Worm (Caenorhabditis elegans): ENCODE results near the gene C24A3.1.

Gene C24A3.1

ce11 chrX:8998809-8999208, at the start of gene C24A3.1:
C24A3.1 (plus strand) TSS chrX:8999071.
- TF ChIP-seq ceh-9 (tag; optimal IDR thresholded peaks at IDR 0.05), result no peak
- no peak for TF ChIP-seq che-1 (tag; optimal IDR thresholded peaks at IDR 0.05)
- TF ChIP-seq lin-11 (tag; optimal IDR thresholded peaks at IDR 0.05), result no peak
- TF ChIP-seq fax-1 (tag; optimal IDR thresholded peaks at IDR 0.05), result no peak
- TF ChIP-seq ceh-19 (GFP tag; optimal IDR thresholded peaks at IDR 0.05), result no peak
- no peak for TF ChIP-seq ahr-1 (tag; optimal IDR thresholded peaks at IDR 0.05)
- TF ChIP-seq ama-1 (optimal IDR thresholded peaks at IDR 0.05), result no peak

- TF ChIP-seq hlh-6 (tag; optimal IDR thresholded peaks at IDR 0.05) (no peak), pat-9 (tag; optimal IDR thresholded peaks at IDR 0.05) (no peak), ceh-24 (tag; optimal IDR thresholded peaks at IDR 0.05) (no peak), hlh-30 (tag; optimal IDR thresholded peaks at IDR 0.05; ENCODE audit: insufficient read depth) (no peak), ama-1 (optimal IDR thresholded peaks at IDR 0.05) (no peak), ceh-9 (tag; optimal IDR thresholded peaks at IDR 0.05) (no peak), tbx-7 (tag; optimal IDR thresholded peaks at IDR 0.05) (no peak), hlh-13 (GFP tag; optimal IDR thresholded peaks at IDR 0.05) (no peak), odd-2 (tag; optimal IDR thresholded peaks at IDR 0.05) (no peak), unc-42 (tag; optimal IDR thresholded peaks at IDR 0.05) (no peak), gmeb-2 (tag; optimal IDR thresholded peaks at IDR 0.05) (no peak), ceh-30 (tag; optimal IDR thresholded peaks at IDR 0.05) (no peak), lin-11 (tag; optimal IDR thresholded peaks at IDR 0.05) (no peak), nhr-11 (tag; optimal IDR thresholded peaks at IDR 0.05) (no peak), zip-5 (tag; optimal IDR thresholded peaks at IDR 0.05) (no peak), ceh-31 (tag; optimal IDR thresholded peaks at IDR 0.05) (no peak), npax-4 (tag; optimal IDR thresholded peaks at IDR 0.05) (no peak)
Measured at ce11 chrX:8950507-8951028, 48.3 kb upstream of the C24A3.1 start, which contains the start of gene trk-1. trk-1 (minus strand) TSS chrX:8950978.

DNA sequence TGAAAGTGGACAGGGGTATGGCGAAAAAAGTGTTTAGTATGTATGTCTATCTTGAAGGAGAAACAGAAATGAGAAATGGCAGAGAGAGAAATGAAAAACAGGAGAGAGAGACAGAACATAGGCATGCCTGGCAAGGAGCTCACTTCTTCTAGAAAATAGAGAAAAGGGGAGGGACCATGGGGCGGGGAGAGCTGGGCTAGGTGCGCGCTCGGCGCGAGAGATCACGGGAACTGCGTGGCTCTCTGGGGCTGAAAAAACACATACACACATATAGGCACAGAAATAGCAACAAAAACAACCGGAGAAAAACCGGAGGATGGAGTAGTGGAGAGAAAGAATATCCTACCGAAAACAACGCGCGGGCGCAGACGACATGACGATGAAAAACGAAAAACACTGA, 46.9 kb upstream of the C24A3.1 start:
- no peak for TF ChIP-seq pha-4 (tag; optimal IDR thresholded peaks at IDR 0.05)
- peak; percentile 26 for TF ChIP-seq ceh-31 (tag; optimal IDR thresholded peaks at IDR 0.05)

ce11 chrX:8953011-8953410, 45.9 kb upstream of the C24A3.1 start:
- no peak for TF ChIP-seq ceh-31 (tag; optimal IDR thresholded peaks at IDR 0.05)
- TF ChIP-seq hlh-13 (GFP tag; optimal IDR thresholded peaks at IDR 0.05), result no peak
- no peak for TF ChIP-seq hlh-6 (tag; optimal IDR thresholded peaks at IDR 0.05)
- no peak for TF ChIP-seq pqm-1 (tag; optimal IDR thresholded peaks at IDR 0.05)
- no peak for TF ChIP-seq hlh-8 (tag; optimal IDR thresholded peaks at IDR 0.05)
- TF ChIP-seq mec-3 (tag; optimal IDR thresholded peaks at IDR 0.05; ENCODE audit: borderline replicate concordance), result no peak
- no peak for TF ChIP-seq eyg-1 (tag; optimal IDR thresholded peaks at IDR 0.05)
- TF ChIP-seq nhr-232 (tag; optimal IDR thresholded peaks at IDR 0.05), result no peak
- TF ChIP-seq sdc-2 (tag; optimal IDR thresholded peaks at IDR 0.05), result no peak
- TF ChIP-seq ahr-1 (tag; optimal IDR thresholded peaks at IDR 0.05), result no peak
- no peak for TF ChIP-seq pros-1 (tag; optimal IDR thresholded peaks at IDR 0.05)
- no peak for TF ChIP-seq nhr-11 (tag; optimal IDR thresholded peaks at IDR 0.05)
- TF ChIP-seq fkh-6 (tag; optimal IDR thresholded peaks at IDR 0.05), result no peak
- no peak for TF ChIP-seq ttx-3 (tag; optimal IDR thresholded peaks at IDR 0.05)
- TF ChIP-seq Y22D7AL.16 (tag; optimal IDR thresholded peaks at IDR 0.05), result no peak

DNA sequence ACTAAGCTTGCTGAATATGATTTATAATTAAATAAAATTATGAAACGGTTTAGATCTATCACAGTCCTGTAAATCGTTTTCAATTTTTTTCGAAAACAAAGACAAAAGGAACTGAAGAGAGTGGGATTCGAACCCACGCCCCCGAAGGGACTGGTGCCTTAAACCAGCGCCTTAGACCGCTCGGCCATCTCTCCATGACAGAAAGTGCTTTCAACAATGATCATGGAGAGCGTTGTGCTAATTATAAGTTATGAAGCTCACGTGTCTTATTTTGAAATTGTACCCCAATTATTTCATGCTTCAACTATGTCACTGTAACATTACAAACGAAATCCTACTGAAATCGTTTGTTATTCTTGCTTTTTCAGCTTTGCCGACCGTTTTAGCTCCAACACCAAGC, 43.1 kb upstream of the C24A3.1 start:
- TF ChIP-seq che-1 (tag; optimal IDR thresholded peaks at IDR 0.05), result no peak
- no peak for TF ChIP-seq pag-3 (tag; optimal IDR thresholded peaks at IDR 0.05; ENCODE audit: borderline replicate concordance)
- no peak for TF ChIP-seq hlh-15 (tag; optimal IDR thresholded peaks at IDR 0.05)
- no peak for TF ChIP-seq npax-4 (tag; optimal IDR thresholded peaks at IDR 0.05)
- TF ChIP-seq rnt-1 (tag; optimal IDR thresholded peaks at IDR 0.05), result no peak
